Fruit fly (Drosophila melanogaster) whole organism, prepupa: ENCODE data around the gene CG34290.

ENCODE experiments used
- CG16779 ChIP-seq: fragments of 200-800 bp; sonication (Bioruptor generic); optimal IDR thresholded peaks from 3 replicates; lab custom pipeline; 2017; ENCODE audit warnings: missing biosample characterization, mild to moderate bottlenecking, missing genetic modification characterization
- CG32006 ChIP-seq: fragments of 200-800 bp; sonication (Bioruptor generic); optimal IDR thresholded peaks from 3 replicates; lab custom pipeline; 2017; ENCODE audit warnings: missing biosample characterization, mild to moderate bottlenecking, missing genetic modification characterization
- Eip75B ChIP-seq: fragments of 200-800 bp; sonication (Bioruptor generic); optimal IDR thresholded peaks from 3 replicates; lab custom pipeline; 2016; ENCODE audit warnings: missing biosample characterization, missing genetic modification characterization
- Hr4 ChIP-seq: fragments of 200-800 bp; sonication (Bioruptor generic); optimal IDR thresholded peaks from 3 replicates; lab custom pipeline; 2016; ENCODE audit warnings: missing biosample characterization, missing genetic modification characterization
- Smox ChIP-seq: fragments of 200-800 bp; sonication (Bioruptor generic); optimal IDR thresholded peaks from 3 replicates; lab custom pipeline; 2016; ENCODE audit warnings: missing biosample characterization, missing genetic modification characterization
- Sox14 ChIP-seq: fragments of 200-800 bp; sonication (Bioruptor generic); optimal IDR thresholded peaks from 3 replicates; lab custom pipeline; 2016; ENCODE audit warnings: missing biosample characterization, missing genetic modification characterization
- cyc ChIP-seq: fragments of 200-800 bp; sonication (Bioruptor generic); optimal IDR thresholded peaks from 3 replicates; lab custom pipeline; 2016; ENCODE audit warnings: missing biosample characterization, missing genetic modification characterization
- fkh ChIP-seq: fragments of 200-800 bp; sonication (Bioruptor generic); optimal IDR thresholded peaks from 3 replicates; lab custom pipeline; 2017; ENCODE audit warnings: missing biosample characterization, mild to moderate bottlenecking, missing genetic modification characterization, moderate library complexity

- TF ChIP-seq Hr4 (GFP tag; lab: Kevin White, UChicago) (no peak), CG32006 (GFP tag; lab: Kevin White, UChicago) (no peak), Eip75B (GFP tag; lab: Kevin White, UChicago) (no peak), Smox (no peak), CG16779 (no peak), fkh (GFP tag; lab: Kevin White, UChicago) (peak; percentile 50), Sox14 (no peak), cyc (GFP tag; lab: Kevin White, UChicago) (no peak)
Measured at dm6 chr3R:24293171-24293570, 3.6 kb upstream of the CG34290 start.
